Worm (Caenorhabditis elegans): ENCODE data around the gene B0218.7.

The B0218.7 gene

ce11 chrIV:8201133-8201532 lies 35.3 kb upstream of the B0218.7 start, which contains the start of gene glrx-22:
TSS of gene glrx-22 (minus strand) at chrIV:8201233.
- no peak for TF ChIP-seq snpc-1.1 (tag; optimal IDR thresholded peaks at IDR 0.05; ENCODE audit: insufficient read depth)
- TF ChIP-seq gei-17 (GFP tag; optimal IDR thresholded peaks at IDR 0.05): no peak
- no peak for TF ChIP-seq madf-6 (GFP tag; IDR thresholded peaks at IDR 0.05)
- no peak for TF ChIP-seq ceh-91 (GFP tag; IDR thresholded peaks at IDR 0.05)
- no peak for TF ChIP-seq egl-44 (GFP tag; IDR thresholded peaks at IDR 0.05)
- no peak for TF ChIP-seq dox-1 (GFP tag; IDR thresholded peaks at IDR 0.05)
- TF ChIP-seq lag-1 (GFP tag; IDR thresholded peaks at IDR 0.05): no peak
- TF ChIP-seq ccch-3 (GFP tag; optimal IDR thresholded peaks at IDR 0.05): no peak

- TF ChIP-seq F23B12.7 (tag; optimal IDR thresholded peaks at IDR 0.05; ENCODE audit: insufficient read depth): peak; percentile 5
- TF ChIP-seq die-1 (tag; optimal IDR thresholded peaks at IDR 0.05): no peak
- TF ChIP-seq nhr-80 (tag; optimal IDR thresholded peaks at IDR 0.05): peak; percentile 68
Observed at ce11 chrIV:8199824-8200223, 34.0 kb upstream of the B0218.7 start.

- no peak for TF ChIP-seq C06A6.2 (GFP tag; conservative IDR thresholded peaks at IDR 0.05)
- TF ChIP-seq snpc-4 (GFP tag; optimal IDR thresholded peaks at IDR 0.05): no peak
- TF ChIP-seq snpc-4 (tag; optimal IDR thresholded peaks at IDR 0.05): no peak
- no peak for TF ChIP-seq C17E4.6 (GFP tag; IDR thresholded peaks at IDR 0.05)
- TF ChIP-seq cebp-2 (GFP tag; IDR thresholded peaks at IDR 0.05): 0 out of 2 replicates have a peak, but pooled peaks have one; percentile 69
- TF ChIP-seq dox-1 (GFP tag; IDR thresholded peaks at IDR 0.05): no peak
- no peak for TF ChIP-seq F55B11.4 (tag; optimal IDR thresholded peaks at IDR 0.05; ENCODE audit: borderline replicate concordance, insufficient read depth)
Observed at ce11 chrIV:8199274-8199673, 33.4 kb upstream of the B0218.7 start.

- TF ChIP-seq F52B5.7 (tag; optimal IDR thresholded peaks at IDR 0.05): no peak
Observed at ce11 chrIV:8198851-8199250, 33.0 kb upstream of the B0218.7 start, which contains the start of gene wsp-1. TSS of gene wsp-1 (minus strand) at chrIV:8198951.

- no peak for TF ChIP-seq xnd-1 (tag; optimal IDR thresholded peaks at IDR 0.05)
- TF ChIP-seq zfh-2 (GFP tag; conservative IDR thresholded peaks at IDR 0.05): peak; percentile 70
Observed at ce11 chrIV:8192878-8193277, 27.0 kb upstream of the B0218.7 start.

ce11 chrIV:8189667-8190066 lies 23.8 kb upstream of the B0218.7 start:
- peak; percentile 87 for TF ChIP-seq zfh-2 (GFP tag; conservative IDR thresholded peaks at IDR 0.05)
- TF ChIP-seq F33H1.4 (GFP tag; IDR thresholded peaks at IDR 0.05): no peak
- peak; percentile 83; the same call in 1 of the 2 replicates for TF ChIP-seq egrh-3 (GFP tag; IDR thresholded peaks at IDR 0.05)
- TF ChIP-seq ztf-25 (GFP tag; IDR thresholded peaks at IDR 0.05): 0 out of 2 replicates have a peak, but pooled peaks have one; percentile 5
- TF ChIP-seq F57C9.4 (tag; optimal IDR thresholded peaks at IDR 0.05): no peak
- 0 out of 2 replicates have a peak, but pooled peaks have one; percentile 27 for TF ChIP-seq mcd-1 (GFP tag; IDR thresholded peaks at IDR 0.05)

- TF ChIP-seq B0336.3 (GFP tag; IDR thresholded peaks at IDR 0.05) (peak; percentile 73), tbx-9 (tag; optimal IDR thresholded peaks at IDR 0.05; ENCODE audit: borderline replicate concordance) (no peak), tlf-1 (GFP tag; optimal IDR thresholded peaks at IDR 0.05) (peak; percentile 4), Y53G8AR.9 (GFP tag; conservative IDR thresholded peaks at IDR 0.05) (0 out of 2 replicates have a peak, but pooled peaks have one; percentile 37), Y56A3A.18 (GFP tag; IDR thresholded peaks at IDR 0.05) (0 out of 2 replicates have a peak, but pooled peaks have one; percentile 64), Y79H2A.3 (GFP tag; conservative IDR thresholded peaks at IDR 0.05) (peak; percentile 32; the same call in 1 of the 2 replicates), ama-1 (optimal IDR thresholded peaks at IDR 0.05) (no peak), ama-1 (GFP tag; optimal IDR thresholded peaks at IDR 0.05) (peak in 1 of 2 experiments; percentile 74), F39B2.1 (GFP tag; IDR thresholded peaks at IDR 0.05) (no peak), snpc-1.3 (tag; optimal IDR thresholded peaks at IDR 0.05; ENCODE audit: insufficient read depth) (peak; percentile 9), him-1 (tag; optimal IDR thresholded peaks at IDR 0.05) (peak; percentile 100), fkh-3 (tag; optimal IDR thresholded peaks at IDR 0.05) (no peak), F52B5.7 (tag; optimal IDR thresholded peaks at IDR 0.05) (no peak), unc-130 (GFP tag; optimal IDR thresholded peaks at IDR 0.05) (no peak)
Observed at ce11 chrIV:8188421-8189112, 22.7 kb upstream of the B0218.7 start.

All from whole organism, young adult.